Worm (Caenorhabditis elegans): ENCODE results near the gene R10E11.6.
A peak's percentile ranks its signal among the peaks of the same experiment; 100 is the strongest.

The R10E11.6 gene

DNA sequence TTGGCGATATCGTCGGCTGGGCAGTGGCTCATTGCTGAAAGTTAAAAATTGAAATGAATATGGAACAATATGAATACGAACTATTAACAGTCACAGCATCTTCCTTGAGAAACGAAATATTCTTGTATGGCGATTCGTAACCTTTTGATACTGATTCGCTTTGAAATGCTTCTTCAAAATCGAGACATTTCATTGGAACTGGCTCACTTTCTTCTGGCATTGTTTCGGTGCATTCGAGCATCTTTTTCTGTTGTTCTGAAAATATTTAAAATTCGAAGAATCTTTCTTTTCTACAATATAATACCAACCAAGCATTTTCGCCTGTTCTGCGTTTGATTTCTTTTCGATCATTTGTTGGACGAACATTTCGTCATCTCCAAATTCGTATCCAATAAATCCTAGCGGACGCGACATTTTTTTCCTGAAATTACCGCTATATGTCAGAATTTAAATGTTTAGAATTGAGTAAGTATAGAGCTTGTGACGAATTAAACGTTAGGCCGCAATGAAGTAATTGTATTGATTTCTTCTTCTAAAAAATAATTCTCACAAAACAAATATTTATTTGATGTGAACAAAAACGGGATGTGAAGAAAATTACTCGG lies 41.6 kb downstream of the R10E11.6 start, which contains the start of gene lin-52:
Gene lin-52 (minus strand): TSS at position 421 of the 605 bp plus-strand sequence.
- TF ChIP-seq ahr-1 (tag; optimal IDR thresholded peaks at IDR 0.05) (no peak), ceh-19 (GFP tag; optimal IDR thresholded peaks at IDR 0.05) (no peak), ceh-45 (GFP tag; IDR thresholded peaks at IDR 0.05) (no peak), ceh-18 (tag; optimal IDR thresholded peaks at IDR 0.05) (no peak), pat-9 (tag; optimal IDR thresholded peaks at IDR 0.05) (no peak), ceh-24 (tag; optimal IDR thresholded peaks at IDR 0.05) (no peak), sox-4 (tag; optimal IDR thresholded peaks at IDR 0.05) (no peak), pag-3 (tag; optimal IDR thresholded peaks at IDR 0.05; ENCODE audit: borderline replicate concordance) (no peak), hlh-8 (tag; optimal IDR thresholded peaks at IDR 0.05) (no peak), pqm-1 (tag; optimal IDR thresholded peaks at IDR 0.05) (no peak), ceh-30 (tag; optimal IDR thresholded peaks at IDR 0.05) (no peak), sdc-2 (tag; optimal IDR thresholded peaks at IDR 0.05) (no peak), ceh-14 (tag; optimal IDR thresholded peaks at IDR 0.05) (no peak)

DNA sequence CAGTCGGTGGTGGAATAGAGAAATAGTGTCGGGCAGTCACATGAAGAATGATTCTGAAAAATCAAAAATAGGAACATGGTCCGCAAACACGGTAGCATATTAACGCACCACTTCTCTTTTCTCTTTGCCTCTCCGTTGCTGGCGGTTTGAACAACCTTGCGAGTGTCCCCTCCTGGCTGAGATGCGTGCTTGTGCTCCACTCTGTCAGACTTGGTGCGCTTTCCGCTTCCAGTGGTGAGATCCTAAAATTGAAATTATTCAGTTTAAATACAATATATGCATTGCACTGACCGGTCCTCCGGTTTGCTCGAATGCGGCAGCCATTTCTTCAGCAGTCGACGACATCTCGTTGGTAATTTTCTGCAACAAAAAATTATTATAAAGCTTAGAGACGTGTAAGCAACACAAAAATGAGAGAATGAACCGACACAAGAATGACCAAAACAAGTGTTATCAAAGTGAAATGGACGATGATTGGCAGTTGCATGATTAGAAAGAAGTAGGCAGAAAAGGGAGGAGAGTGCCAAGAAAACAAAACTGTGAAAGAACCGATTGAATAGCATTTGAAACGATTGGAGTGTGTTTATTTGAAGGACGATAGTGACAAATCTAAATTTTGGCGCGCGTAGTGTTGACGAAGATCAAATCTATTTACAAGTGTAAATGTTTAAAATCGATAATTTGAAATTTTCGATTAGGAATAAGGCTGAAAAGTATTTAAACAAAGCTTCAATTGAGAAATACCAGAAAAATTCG lies 42.4 kb downstream of the R10E11.6 start, which contains the start of gene ZK632.9:
Gene ZK632.9 (minus strand): TSS at position 360 of the 756 bp plus-strand sequence.
- TF ChIP-seq pqm-1 (tag; optimal IDR thresholded peaks at IDR 0.05) (no peak), tbx-2 (tag; optimal IDR thresholded peaks at IDR 0.05) (peak; percentile 14), ceh-22 (tag; optimal IDR thresholded peaks at IDR 0.05) (no peak), pha-4 (tag; optimal IDR thresholded peaks at IDR 0.05) (no peak)

DNA sequence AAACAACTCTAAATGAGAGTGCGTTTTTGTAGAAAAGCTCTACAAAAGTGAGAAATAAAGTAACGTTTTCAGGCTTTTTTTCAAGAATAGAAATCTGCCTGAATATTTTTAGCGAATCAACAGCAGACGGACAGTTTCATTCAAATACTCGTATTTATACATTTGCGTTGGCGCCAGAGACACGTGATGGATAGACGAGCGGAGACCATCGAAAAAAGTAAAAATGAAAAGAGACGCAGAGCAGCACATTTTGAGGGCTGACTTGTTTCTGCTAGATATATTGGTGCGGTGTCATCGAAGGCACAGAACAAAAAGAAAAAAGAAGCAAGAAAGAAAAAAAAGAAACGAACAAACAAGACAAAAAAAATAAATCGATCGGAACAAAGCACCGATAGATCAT lies 43.2 kb downstream of the R10E11.6 start:
- TF ChIP-seq ref-2 (tag; optimal IDR thresholded peaks at IDR 0.05) (no peak), hlh-30 (tag; optimal IDR thresholded peaks at IDR 0.05; ENCODE audit: insufficient read depth) (peak; percentile 55), nfya-1 (tag; optimal IDR thresholded peaks at IDR 0.05) (peak; percentile 3), K09A11.1 (tag; optimal IDR thresholded peaks at IDR 0.05; ENCODE audit: insufficient read depth) (no peak)

DNA sequence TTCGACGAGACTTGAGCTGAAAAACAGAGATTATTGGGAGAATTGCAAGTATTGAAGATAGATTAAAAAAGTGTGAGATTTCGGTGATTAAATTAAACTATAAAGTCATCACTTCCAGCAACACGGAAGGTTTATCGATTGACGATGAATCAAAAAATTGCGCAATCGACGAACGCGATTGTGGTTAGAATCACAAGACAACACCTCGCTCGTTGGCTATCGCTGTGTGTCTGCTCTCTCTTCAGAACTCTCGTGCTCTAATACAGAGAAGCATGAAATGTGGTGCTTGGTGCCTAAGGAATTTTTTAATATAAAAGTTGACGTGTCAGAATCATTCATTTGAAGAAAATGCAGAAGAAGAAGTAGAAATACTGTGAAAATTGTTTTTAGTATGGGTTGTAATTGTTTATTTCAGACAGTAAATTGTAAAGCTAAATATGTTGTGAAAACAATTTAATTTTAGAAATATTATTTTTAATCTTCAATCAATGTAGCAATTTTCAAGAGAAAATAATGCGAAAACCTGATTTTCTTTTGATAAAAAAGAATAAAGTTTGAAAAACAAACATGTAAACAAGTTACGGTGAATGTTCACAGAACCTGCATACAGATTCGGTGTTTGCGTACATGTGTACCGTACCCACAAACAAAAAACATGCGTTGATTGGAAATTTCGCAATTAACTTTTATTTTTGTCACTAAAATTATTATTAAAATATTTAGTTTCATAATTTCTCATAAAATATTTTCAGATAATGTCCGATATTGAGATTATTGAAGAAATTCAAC lies 44.6 kb downstream of the R10E11.6 start, which contains the start of the genes ZK632.10 and ZK632.11:
Gene ZK632.10 (minus strand): TSS at position 560 of the 789 bp plus-strand sequence.
Gene ZK632.11 (plus strand): TSS at position 753 of the 789 bp plus-strand sequence.
- TF ChIP-seq ceh-18 (tag; optimal IDR thresholded peaks at IDR 0.05): no peak
- peak; percentile 18 for TF ChIP-seq nfya-1 (tag; optimal IDR thresholded peaks at IDR 0.05)
- TF ChIP-seq pha-2 (tag; optimal IDR thresholded peaks at IDR 0.05): no peak
- TF ChIP-seq C38D4.7 (GFP tag; optimal IDR thresholded peaks at IDR 0.05): no peak
- TF ChIP-seq hlh-30 (tag; optimal IDR thresholded peaks at IDR 0.05; ENCODE audit: insufficient read depth): peak; percentile 78
- peak; percentile 7 for TF ChIP-seq rnt-1 (tag; optimal IDR thresholded peaks at IDR 0.05)

DNA sequence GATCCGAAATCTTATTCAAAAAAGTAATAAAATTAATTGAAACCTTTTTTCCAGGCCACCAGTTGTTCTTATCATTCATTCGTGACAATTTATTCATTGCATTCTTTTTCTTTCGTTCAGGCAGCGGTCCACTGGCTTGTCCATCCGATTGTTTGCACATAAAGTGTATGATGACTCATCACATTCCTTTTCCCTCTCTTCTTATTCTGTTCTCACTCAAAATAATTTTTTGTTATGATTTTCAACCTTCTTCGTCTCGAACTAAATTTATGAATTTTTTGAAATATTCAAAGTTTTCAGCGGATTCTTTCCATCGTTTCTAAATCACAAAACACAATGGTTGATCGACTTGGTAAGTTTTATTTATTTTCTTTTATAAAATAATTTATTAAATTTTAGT lies 47.7 kb downstream of the R10E11.6 start, which contains the start of gene ZK632.12:
Gene ZK632.12 (plus strand): TSS at position 301 of the 400 bp plus-strand sequence.
- TF ChIP-seq ceh-24 (tag; optimal IDR thresholded peaks at IDR 0.05) (no peak), ceh-22 (tag; optimal IDR thresholded peaks at IDR 0.05) (no peak), hlh-8 (tag; optimal IDR thresholded peaks at IDR 0.05) (no peak), pag-3 (tag; optimal IDR thresholded peaks at IDR 0.05; ENCODE audit: borderline replicate concordance) (no peak), ttx-3 (tag; optimal IDR thresholded peaks at IDR 0.05) (no peak), elt-2 (tag; optimal IDR thresholded peaks at IDR 0.05) (no peak), ceh-45 (GFP tag; IDR thresholded peaks at IDR 0.05) (no peak), ceh-9 (tag; optimal IDR thresholded peaks at IDR 0.05) (no peak)

DNA sequence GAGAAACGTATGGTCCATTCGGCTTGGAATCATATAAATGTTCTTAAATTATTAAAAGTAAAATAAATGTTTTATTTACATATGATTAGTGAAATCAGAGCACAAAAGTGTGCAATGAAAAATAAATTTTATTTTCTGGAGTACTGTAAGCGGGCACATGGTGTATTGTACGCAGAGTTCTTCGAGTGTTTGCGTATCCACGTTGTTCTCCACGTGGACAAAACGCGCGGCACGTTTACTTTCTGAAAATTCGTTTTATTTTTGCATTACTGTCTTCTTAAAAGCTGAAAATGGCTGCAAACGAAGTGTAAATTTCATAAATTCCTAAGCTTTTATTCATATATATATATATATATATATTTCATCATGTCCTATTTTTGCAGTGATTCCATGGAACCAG lies 49.8 kb downstream of the R10E11.6 start:
- no peak for TF ChIP-seq sdc-2 (tag; optimal IDR thresholded peaks at IDR 0.05)
- no peak for TF ChIP-seq lin-11 (tag; optimal IDR thresholded peaks at IDR 0.05)
- no peak for TF ChIP-seq ceh-48 (tag; optimal IDR thresholded peaks at IDR 0.05)
- TF ChIP-seq rnt-1 (tag; optimal IDR thresholded peaks at IDR 0.05): no peak
- no peak for TF ChIP-seq Y22D7AL.16 (tag; optimal IDR thresholded peaks at IDR 0.05)
- TF ChIP-seq elt-4 (tag; optimal IDR thresholded peaks at IDR 0.05): no peak
- TF ChIP-seq tbx-7 (tag; optimal IDR thresholded peaks at IDR 0.05): no peak

Measured in whole organism, late embryonic.